Worm (Caenorhabditis elegans) whole organism, L2 larva: ENCODE results near the gene sri-57.

ENCODE experiments used
- ama-1 ChIP-seq: fragments of 150-350 bp; optimal IDR thresholded peaks from 2 replicates; lab custom pipeline; 2018; ENCODE audit warnings: inconsistent platforms
- ceh-16 ChIP-seq: fragments of 150-350 bp; optimal IDR thresholded peaks from 2 replicates; lab custom pipeline; 2014; ENCODE audit warnings: missing biosample characterization, missing genetic modification characterization
- gmeb-1 ChIP-seq: fragments of 150-350 bp; optimal IDR thresholded peaks from 2 replicates; lab custom pipeline; 2014; ENCODE audit warnings: missing biosample characterization, missing genetic modification characterization
- lin-39 ChIP-seq: fragments of 150-350 bp; optimal IDR thresholded peaks from 2 replicates; lab custom pipeline; 2014; ENCODE audit warnings: missing biosample characterization, missing genetic modification reagents, missing genetic modification characterization
- nhr-12 ChIP-seq: fragments of 150-350 bp; optimal IDR thresholded peaks from 2 replicates; lab custom pipeline; 2014; ENCODE audit warnings: missing biosample characterization, missing genetic modification characterization
- nhr-237 ChIP-seq: fragments of 150-350 bp; optimal IDR thresholded peaks from 2 replicates; lab custom pipeline; 2014; ENCODE audit warnings: missing biosample characterization, missing genetic modification characterization
- skn-1 ChIP-seq: sonication (generic microtip); optimal IDR thresholded peaks from 2 replicates; lab custom pipeline; 2017; ENCODE audit warnings: missing biosample characterization, missing genetic modification characterization
- zag-1 ChIP-seq: fragments of 150-350 bp; optimal IDR thresholded peaks from 2 replicates; lab custom pipeline; 2014; ENCODE audit warnings: missing biosample characterization, missing genetic modification characterization

DNA sequence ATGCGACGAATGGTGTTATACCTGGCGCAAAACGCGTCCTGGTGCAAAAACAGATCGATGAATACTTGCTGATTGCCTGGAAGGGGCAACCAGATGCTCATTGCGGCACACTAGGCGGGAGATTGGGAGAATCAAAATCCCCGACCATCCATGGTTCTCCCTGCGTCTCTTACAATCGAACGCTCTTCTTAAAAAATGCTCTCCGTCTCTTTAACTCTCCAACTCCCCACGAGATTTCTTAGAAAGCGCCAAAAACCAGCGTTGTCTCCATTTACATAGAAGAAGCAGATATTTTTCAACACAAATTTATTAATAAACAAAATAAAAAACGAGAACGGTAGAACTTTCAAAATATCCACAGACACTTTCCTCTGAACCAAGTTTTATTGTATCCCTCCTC, 8.9 kb upstream of the sri-57 start, which contains the start of gene F34D6.1:
- TF ChIP-seq ama-1 (lab: Kevin White, UChicago) (no peak), skn-1 (no peak), nhr-12 (no peak), ceh-16 (no peak), nhr-237 (tag; lab: Kevin White, UChicago) (no peak), lin-39 (tag; lab: Kevin White, UChicago) (no peak), gmeb-1 (tag; lab: Kevin White, UChicago) (no peak), zag-1 (tag; lab: Kevin White, UChicago) (no peak)
